Worm (Caenorhabditis elegans) whole organism, midembryonic: ENCODE measurements around the gene F56B3.9.
A peak's percentile ranks its signal among the peaks of the same experiment; 100 is the strongest.

ENCODE experiments used
- T22C8.4 ChIP-seq: fragments of 200-800 bp; sonication (Bioruptor generic); IDR thresholded peaks from 2 replicates; pipeline ENCODE4 v1.3.6; 2022; ENCODE audit warnings: missing genetic modification characterization, missing compliant biosample characterization
- cog-1 ChIP-seq: sonication (generic microtip); optimal IDR thresholded peaks from 2 replicates; lab custom pipeline; 2016; ENCODE audit warnings: missing genetic modification characterization, missing compliant biosample characterization
- flt-1 ChIP-seq: fragments of 200-800 bp; sonication (Bioruptor generic); IDR thresholded peaks from 2 replicates; pipeline ENCODE4 v1.3.6; 2022; ENCODE audit warnings: missing genetic modification characterization, missing compliant biosample characterization
- klf-2 ChIP-seq: fragments of 200-800 bp; sonication (Bioruptor generic); conservative IDR thresholded peaks from 2 replicates; pipeline ENCODE4 v1.3.6; 2022; ENCODE audit warnings: missing genetic modification reagents, missing genetic modification characterization, missing compliant biosample characterization
- med-1 ChIP-seq: sonication (generic microtip); optimal IDR thresholded peaks from 2 replicates; lab custom pipeline; 2017; ENCODE audit warnings: missing genetic modification characterization, mild to moderate bottlenecking, missing compliant biosample characterization, antibody characterized with exemption, missing genetic modification reagents; ENCODE audit not compliant: insufficient read depth
- ref-1 ChIP-seq: fragments of 200-800 bp; sonication (Bioruptor generic); conservative IDR thresholded peaks from 2 replicates; pipeline ENCODE4 v1.3.6; 2022; ENCODE audit warnings: missing genetic modification reagents, missing genetic modification characterization, missing compliant biosample characterization
- tab-1 ChIP-seq: fragments of 200-800 bp; sonication (Bioruptor generic); IDR thresholded peaks from 2 replicates; pipeline ENCODE4 v1.3.6; 2022; ENCODE audit warnings: missing genetic modification characterization, missing compliant biosample characterization
- ztf-23 ChIP-seq: fragments of 200-800 bp; sonication (Bioruptor generic); IDR thresholded peaks from 2 replicates; pipeline ENCODE4 v1.3.6; 2022; ENCODE audit warnings: missing genetic modification reagents, missing genetic modification characterization, missing compliant biosample characterization
- ztf-29 ChIP-seq: fragments of 200-800 bp; sonication (Bioruptor generic); IDR thresholded peaks from 2 replicates; pipeline ENCODE4 v1.3.6; 2022; ENCODE audit warnings: missing genetic modification reagents, missing genetic modification characterization, missing compliant biosample characterization

The F56B3.9 gene

DNA sequence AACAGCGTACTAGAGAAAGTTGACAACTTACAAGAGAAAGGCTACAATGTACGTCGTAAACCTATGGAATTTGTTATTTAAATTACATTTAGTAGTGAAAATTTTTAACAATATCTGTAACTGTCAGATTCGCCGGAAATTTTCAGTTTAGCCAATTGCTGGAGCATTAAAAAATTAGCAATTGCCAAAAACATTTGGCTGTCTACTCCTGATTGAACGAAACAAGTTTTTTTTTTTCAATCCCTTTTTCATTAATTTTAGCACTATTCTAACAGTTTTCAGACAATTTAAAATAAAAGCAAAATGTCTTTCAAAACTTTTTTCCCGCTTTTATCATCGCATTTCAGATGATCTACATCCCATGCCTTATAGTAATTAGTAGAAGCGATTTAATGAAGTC lies 14.2 kb upstream of the F56B3.9 start:
- TF ChIP-seq ztf-29 (GFP tag; lab: Robert Waterston, UW), result no peak
- no peak for TF ChIP-seq med-1 (GFP tag; lab: Kevin White, UChicago)
- no peak for TF ChIP-seq tab-1 (GFP tag; lab: Robert Waterston, UW)

ce11 chrIV:757548-757947 lies 13.6 kb upstream of the F56B3.9 start:
- no peak for TF ChIP-seq T22C8.4 (GFP tag; lab: Robert Waterston, UW)
- no peak for TF ChIP-seq ztf-23 (GFP tag; lab: Robert Waterston, UW)
- TF ChIP-seq med-1 (GFP tag; lab: Kevin White, UChicago), result no peak
- no peak for TF ChIP-seq cog-1 (tag; lab: Kevin White, UChicago)
- no peak for TF ChIP-seq klf-2 (GFP tag; lab: Robert Waterston, UW)
- no peak for TF ChIP-seq ztf-29 (GFP tag; lab: Robert Waterston, UW)
- TF ChIP-seq ref-1, result no peak
- no peak for TF ChIP-seq tab-1 (GFP tag; lab: Robert Waterston, UW)
- no peak for TF ChIP-seq flt-1

DNA sequence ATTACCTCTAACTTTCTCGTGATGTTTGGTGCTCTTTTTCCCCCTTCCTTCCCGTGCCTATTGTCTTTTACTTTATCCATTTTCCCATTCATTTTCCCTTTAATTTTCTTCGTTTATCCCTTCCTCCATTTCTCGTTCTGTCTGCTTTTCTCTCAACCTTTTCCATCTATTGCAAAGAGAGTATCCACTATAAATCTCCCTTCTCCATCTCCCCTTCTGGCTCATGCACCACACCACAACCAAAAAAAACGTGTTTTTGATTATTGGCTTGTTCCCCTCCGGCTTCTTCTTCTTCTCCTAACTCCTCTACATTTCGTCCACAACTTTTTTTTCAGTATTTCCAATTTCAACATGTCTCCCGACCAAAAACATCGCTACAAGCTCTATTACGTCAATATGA lies 10.9 kb upstream of the F56B3.9 start, which contains the start of gene gst-40:
Gene gst-40, plus strand, starts transcription at position 236 of the 400 bp plus-strand sequence.
- TF ChIP-seq ref-1, result no peak
- TF ChIP-seq T22C8.4 (GFP tag; lab: Robert Waterston, UW), result no peak
- no peak for TF ChIP-seq klf-2 (GFP tag; lab: Robert Waterston, UW)
- no peak for TF ChIP-seq med-1 (GFP tag; lab: Kevin White, UChicago)
- TF ChIP-seq ztf-29 (GFP tag; lab: Robert Waterston, UW), result no peak
- no peak for TF ChIP-seq ztf-23 (GFP tag; lab: Robert Waterston, UW)
- TF ChIP-seq cog-1 (tag; lab: Kevin White, UChicago), result no peak
- TF ChIP-seq tab-1 (GFP tag; lab: Robert Waterston, UW), result no peak
- TF ChIP-seq flt-1, result no peak

DNA sequence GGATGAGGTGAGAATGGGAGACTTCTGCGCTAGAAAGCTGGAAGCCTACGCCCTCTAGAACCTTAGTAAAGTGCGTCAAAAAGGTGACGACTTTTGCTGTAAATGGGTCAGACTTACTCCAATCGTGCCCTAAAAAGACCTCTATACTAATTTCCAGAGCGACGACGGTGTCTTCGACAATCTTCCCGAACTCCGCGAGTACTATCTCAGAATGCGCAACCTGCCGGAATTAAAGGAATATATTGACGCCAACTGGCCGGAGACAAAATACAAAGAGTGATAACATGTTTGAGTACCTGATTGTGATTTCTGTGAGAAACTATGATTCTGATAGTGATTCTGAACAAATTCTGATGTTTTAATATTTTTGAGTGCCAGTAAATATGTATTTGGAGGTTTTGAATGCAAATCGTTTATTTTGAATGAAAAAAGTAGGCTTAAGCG lies 9.1 kb upstream of the F56B3.9 start:
- TF ChIP-seq T22C8.4 (GFP tag; lab: Robert Waterston, UW) (no peak), tab-1 (GFP tag; lab: Robert Waterston, UW) (no peak), flt-1 (no peak), med-1 (GFP tag; lab: Kevin White, UChicago) (no peak), ztf-29 (GFP tag; lab: Robert Waterston, UW) (no peak), klf-2 (GFP tag; lab: Robert Waterston, UW) (no peak), ztf-23 (GFP tag; lab: Robert Waterston, UW) (no peak), cog-1 (tag; lab: Kevin White, UChicago) (no peak)

- TF ChIP-seq tab-1 (GFP tag; lab: Robert Waterston, UW) (peak; percentile 51; the same call in 1 of the 2 replicates), cog-1 (tag; lab: Kevin White, UChicago) (no peak), ztf-23 (GFP tag; lab: Robert Waterston, UW) (0 out of 2 replicates have a peak, but pooled peaks have one; percentile 20)
Observed at ce11 chrIV:762486-763376, 8.4 kb upstream of the F56B3.9 start.

- TF ChIP-seq tab-1 (GFP tag; lab: Robert Waterston, UW) (no peak), flt-1 (no peak), cog-1 (tag; lab: Kevin White, UChicago) (no peak), klf-2 (GFP tag; lab: Robert Waterston, UW) (no peak), ztf-23 (GFP tag; lab: Robert Waterston, UW) (no peak), med-1 (GFP tag; lab: Kevin White, UChicago) (no peak), ref-1 (no peak), ztf-29 (GFP tag; lab: Robert Waterston, UW) (no peak), T22C8.4 (GFP tag; lab: Robert Waterston, UW) (no peak)
Observed at ce11 chrIV:763377-764063, 7.6 kb upstream of the F56B3.9 start, which contains the start of gene col-103. col-103 (minus strand) TSS chrIV:763678.

DNA sequence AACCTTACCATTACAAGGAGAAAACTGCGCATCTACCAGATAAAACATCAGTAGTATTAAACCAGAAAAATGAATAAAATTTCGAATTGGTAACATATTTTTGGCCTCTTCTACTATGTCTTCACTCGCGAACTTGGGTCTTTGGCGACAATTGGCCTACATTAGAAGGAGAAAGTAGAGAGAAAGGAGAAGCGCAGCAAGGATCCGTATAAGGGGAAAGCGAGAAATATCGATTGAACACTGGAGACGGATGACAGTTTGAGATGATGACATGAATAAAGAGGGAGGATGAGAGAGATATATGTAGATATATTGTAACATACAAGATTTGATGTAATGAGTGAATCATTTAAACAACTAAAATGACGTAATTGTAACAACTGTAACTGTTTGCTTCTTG lies 2.8 kb upstream of the F56B3.9 start, which contains the start of gene F56B3.2:
Gene F56B3.2, minus strand, starts transcription at position 273 of the 400 bp plus-strand sequence.
- TF ChIP-seq med-1 (GFP tag; lab: Kevin White, UChicago) (no peak), ztf-29 (GFP tag; lab: Robert Waterston, UW) (no peak), ref-1 (no peak), tab-1 (GFP tag; lab: Robert Waterston, UW) (no peak), cog-1 (tag; lab: Kevin White, UChicago) (no peak), T22C8.4 (GFP tag; lab: Robert Waterston, UW) (no peak), flt-1 (no peak), ztf-23 (GFP tag; lab: Robert Waterston, UW) (no peak), klf-2 (GFP tag; lab: Robert Waterston, UW) (no peak)

DNA sequence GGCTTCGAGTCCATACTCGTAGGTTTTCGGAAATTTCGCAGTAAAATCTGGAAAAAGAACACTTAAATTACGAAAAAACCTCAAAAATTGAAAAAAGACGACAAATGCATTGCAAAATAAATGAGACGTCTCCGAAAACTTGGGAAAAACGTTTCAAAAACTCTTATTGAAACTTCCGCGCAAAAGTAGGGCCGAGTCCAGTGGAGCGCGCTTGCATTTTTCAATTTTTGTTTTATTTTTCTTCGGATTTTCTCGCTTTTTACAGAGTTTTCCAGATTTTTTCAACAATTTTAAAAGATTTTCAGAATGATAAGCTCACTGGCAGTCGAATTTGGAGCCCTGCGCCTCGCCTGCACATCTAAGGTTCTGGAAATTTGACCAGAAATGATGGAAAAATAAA lies 1.8 kb downstream of the F56B3.9 start, which contains the start of gene mrpl-2:
Gene mrpl-2, plus strand, starts transcription at position 307 of the 400 bp plus-strand sequence.
- TF ChIP-seq ref-1 (no peak), klf-2 (GFP tag; lab: Robert Waterston, UW) (no peak), ztf-23 (GFP tag; lab: Robert Waterston, UW) (no peak), cog-1 (tag; lab: Kevin White, UChicago) (no peak), flt-1 (no peak), tab-1 (GFP tag; lab: Robert Waterston, UW) (no peak), T22C8.4 (GFP tag; lab: Robert Waterston, UW) (no peak), med-1 (GFP tag; lab: Kevin White, UChicago) (no peak), ztf-29 (GFP tag; lab: Robert Waterston, UW) (no peak)
